Worm (Caenorhabditis elegans): ENCODE data around the gene eps-8.

Gene eps-8

ce11 chrIV:14879184-14879583 lies at the start of gene eps-8:
TSS of gene eps-8 (plus strand) at chrIV:14879484.
- TF ChIP-seq isw-1 (GFP tag; IDR thresholded peaks at IDR 0.05) (no peak), sup-37 (GFP tag; optimal IDR thresholded peaks at IDR 0.05) (no peak), lin-15B (tag; optimal IDR thresholded peaks at IDR 0.05) (no peak), dsc-1 (tag; optimal IDR thresholded peaks at IDR 0.05) (no peak), efl-1 (optimal IDR thresholded peaks at IDR 0.05) (no peak), efl-1 (GFP tag; optimal IDR thresholded peaks at IDR 0.05 in 1 of 2) (no peak), elt-3 (tag; optimal IDR thresholded peaks at IDR 0.05) (no peak), ceh-88 (GFP tag; IDR thresholded peaks at IDR 0.05) (no peak)

DNA sequence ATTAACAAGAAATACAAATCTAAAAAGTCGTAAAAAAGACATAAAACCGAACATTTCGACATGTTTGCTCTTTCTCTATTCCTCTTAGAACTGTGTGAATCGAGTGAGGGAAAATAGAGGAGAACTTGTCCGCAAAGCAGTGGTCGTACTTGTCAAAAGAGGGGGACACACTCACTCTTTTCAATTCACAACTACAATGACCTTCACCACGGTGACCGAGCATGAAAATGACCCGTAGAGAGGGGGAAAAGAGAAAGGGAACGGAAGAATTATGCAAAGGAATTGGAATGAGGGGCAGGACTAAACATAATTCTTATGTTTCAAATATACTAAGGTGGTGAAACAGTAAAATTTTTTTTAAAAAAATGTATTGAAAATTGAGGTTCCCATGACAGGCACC lies 45.7 kb upstream of the eps-8 start:
- TF ChIP-seq mep-1 (tag; optimal IDR thresholded peaks at IDR 0.05): peak; percentile 34
- no peak for TF ChIP-seq irx-1 (tag; optimal IDR thresholded peaks at IDR 0.05)
- peak; percentile 65 for TF ChIP-seq blmp-1 (tag; optimal IDR thresholded peaks at IDR 0.05)
- TF ChIP-seq nhr-85 (tag): peak; percentile 57
- TF ChIP-seq lin-13 (GFP tag; optimal IDR thresholded peaks at IDR 0.05): no peak

DNA sequence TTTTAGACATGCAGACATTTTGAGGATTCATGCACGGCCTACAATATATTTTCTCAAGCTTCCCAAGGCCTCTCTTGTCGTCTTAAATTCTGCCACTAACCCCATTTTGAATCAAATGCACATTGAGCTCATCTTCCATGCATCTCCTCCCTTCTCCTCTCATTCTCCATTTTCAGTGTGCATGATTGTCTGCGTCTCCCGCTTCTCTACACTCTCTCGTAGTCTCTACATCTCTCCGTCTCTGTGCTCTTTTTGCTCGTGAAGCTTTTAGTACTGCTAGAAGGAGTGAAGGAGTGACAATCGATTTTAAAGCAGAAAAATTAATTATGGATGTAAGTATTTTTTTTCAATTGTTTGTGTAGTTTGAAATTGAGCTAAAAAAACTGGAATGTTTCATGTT lies 42.4 kb upstream of the eps-8 start, which contains the start of gene Y57G11C.22:
Gene Y57G11C.22, plus strand, starts transcription at position 327 of the 400 bp plus-strand sequence.
- TF ChIP-seq ces-1 (GFP tag; optimal IDR thresholded peaks at IDR 0.05) (no peak), fkh-8 (tag; optimal IDR thresholded peaks at IDR 0.05) (peak; percentile 39), nhr-19 (GFP tag; conservative IDR thresholded peaks at IDR 0.05) (peak; percentile 29), pax-3 (tag; optimal IDR thresholded peaks at IDR 0.05) (peak; percentile 5), ceh-82 (tag; optimal IDR thresholded peaks at IDR 0.05) (peak; percentile 16 to 66 (median 27)), tbx-2 (tag; optimal IDR thresholded peaks at IDR 0.05) (peak; percentile 39), dsc-1 (tag; optimal IDR thresholded peaks at IDR 0.05) (peak; percentile 79), sup-37 (GFP tag; optimal IDR thresholded peaks at IDR 0.05) (no peak), swsn-7 (tag; optimal IDR thresholded peaks at IDR 0.05) (peak; percentile 72), xbp-1 (tag; optimal IDR thresholded peaks at IDR 0.05) (peak; percentile 36), lsy-2 (tag; optimal IDR thresholded peaks at IDR 0.05) (peak; percentile 16 to 43), nhr-71 (tag; optimal IDR thresholded peaks at IDR 0.05) (peak; percentile 63), snu-23 (GFP tag; optimal IDR thresholded peaks at IDR 0.05) (peak; percentile 62), efl-1 (optimal IDR thresholded peaks at IDR 0.05) (peak; percentile 71 to 82), efl-1 (GFP tag; optimal IDR thresholded peaks at IDR 0.05 in 1 of 2) (peak in 1 of 2 experiments; percentile 64), unc-86 (tag; optimal IDR thresholded peaks at IDR 0.05) (peak; percentile 63), mep-1 (tag; optimal IDR thresholded peaks at IDR 0.05) (peak; percentile 44), nhr-237 (tag; optimal IDR thresholded peaks at IDR 0.05) (no peak), nhr-12 (tag; optimal IDR thresholded peaks at IDR 0.05) (no peak), sox-4 (tag; optimal IDR thresholded peaks at IDR 0.05) (peak; percentile 14), blmp-1 (tag; optimal IDR thresholded peaks at IDR 0.05) (no peak), dpl-1 (GFP tag; optimal IDR thresholded peaks at IDR 0.05) (peak in 1 of 3 experiments; percentile 26), nhr-20 (tag; optimal IDR thresholded peaks at IDR 0.05) (peak; percentile 5), nhr-47 (tag; optimal IDR thresholded peaks at IDR 0.05) (peak; percentile 67)

DNA sequence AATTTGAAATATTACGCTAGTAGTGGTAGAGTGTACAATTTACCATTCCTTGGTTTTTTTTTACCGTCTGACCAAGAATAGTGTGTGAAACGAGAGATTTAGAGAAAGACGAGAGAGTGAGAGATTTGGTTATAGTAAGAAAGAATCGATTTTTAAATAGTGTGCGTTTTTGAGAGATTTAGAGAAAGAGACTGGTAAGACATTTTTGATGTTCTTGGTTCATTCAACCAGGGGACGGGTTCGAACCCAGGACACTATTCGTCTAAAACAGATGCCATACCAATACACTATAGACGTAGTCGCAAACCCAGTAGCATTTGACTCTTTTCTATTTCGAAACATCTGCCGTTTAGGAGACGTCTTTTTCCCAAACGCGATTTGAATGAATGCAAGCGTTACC lies 41.2 kb upstream of the eps-8 start:
- TF ChIP-seq hlh-4 (tag; optimal IDR thresholded peaks at IDR 0.05): peak; percentile 1
- TF ChIP-seq nhr-84 (tag; optimal IDR thresholded peaks at IDR 0.05): no peak
- TF ChIP-seq blmp-1 (tag; optimal IDR thresholded peaks at IDR 0.05): peak; percentile 44
- no peak for TF ChIP-seq unc-30 (tag; optimal IDR thresholded peaks at IDR 0.05)
- peak; percentile 60 for TF ChIP-seq ceh-88 (GFP tag; IDR thresholded peaks at IDR 0.05)
- no peak for TF ChIP-seq ceh-8 (GFP tag; optimal IDR thresholded peaks at IDR 0.05)
- peak; percentile 27 for TF ChIP-seq sup-37 (GFP tag; optimal IDR thresholded peaks at IDR 0.05)
- TF ChIP-seq pqm-1 (tag; optimal IDR thresholded peaks at IDR 0.05): no peak
- TF ChIP-seq unc-86 (tag; optimal IDR thresholded peaks at IDR 0.05): peak; percentile 58
- peak; percentile 70 for TF ChIP-seq ztf-4 (tag; optimal IDR thresholded peaks at IDR 0.05)
- peak; percentile 82 for TF ChIP-seq rnt-1 (tag; optimal IDR thresholded peaks at IDR 0.05)
- TF ChIP-seq sox-4 (tag; optimal IDR thresholded peaks at IDR 0.05): no peak
- TF ChIP-seq ceh-63 (GFP tag; optimal IDR thresholded peaks at IDR 0.05): no peak
- TF ChIP-seq efl-3 (GFP tag; optimal IDR thresholded peaks at IDR 0.05): no peak
- TF ChIP-seq mab-9 (GFP tag; IDR thresholded peaks at IDR 0.05): peak; percentile 78
- TF ChIP-seq nhr-47 (tag; optimal IDR thresholded peaks at IDR 0.05): peak; percentile 93
- TF ChIP-seq tbx-2 (tag; optimal IDR thresholded peaks at IDR 0.05): peak; percentile 82
- TF ChIP-seq pag-3 (tag; optimal IDR thresholded peaks at IDR 0.05; ENCODE audit: borderline replicate concordance, insufficient read depth): peak; percentile 54
- TF ChIP-seq nhr-77 (tag; optimal IDR thresholded peaks at IDR 0.05): peak; percentile 55
- peak; percentile 73 to 78 for TF ChIP-seq efl-1 (optimal IDR thresholded peaks at IDR 0.05)
- peak; percentile 39 to 93 for TF ChIP-seq efl-1 (GFP tag; optimal IDR thresholded peaks at IDR 0.05 in 1 of 2)
- no peak for TF ChIP-seq ets-5 (GFP tag; IDR thresholded peaks at IDR 0.05)
- TF ChIP-seq vab-15 (tag; optimal IDR thresholded peaks at IDR 0.05): no peak
- TF ChIP-seq dpl-1 (GFP tag; optimal IDR thresholded peaks at IDR 0.05): peak; percentile 60 to 61 (median 60)
- peak; percentile 54 to 83 for TF ChIP-seq lin-35 (GFP tag; optimal IDR thresholded peaks at IDR 0.05)
- peak; percentile 97 for TF ChIP-seq nhr-85 (tag)

Measured in whole organism, L1 larva.